Fruit fly (Drosophila melanogaster): Measurements from ENCODE around the gene a6.

DNA sequence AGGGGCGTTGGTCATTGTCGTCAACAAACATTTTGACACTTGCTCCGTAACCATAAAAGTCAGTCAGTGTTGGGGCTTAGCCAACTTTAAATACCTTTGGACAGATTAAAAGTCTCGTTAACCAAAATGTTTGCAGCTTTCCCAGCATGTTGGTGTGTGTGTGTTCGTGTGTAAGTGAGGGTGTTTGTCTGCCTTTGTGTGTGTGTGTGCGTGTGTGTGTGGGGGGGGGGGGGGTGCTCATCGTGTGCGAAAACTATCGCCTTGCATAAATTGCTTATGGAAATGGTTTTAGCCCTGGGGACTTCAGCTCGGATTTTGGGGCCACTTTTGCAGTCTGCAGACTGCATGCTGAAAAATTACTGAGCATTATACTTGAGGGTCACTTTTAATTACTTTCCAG, 19.2 kb upstream of the a6 start:
- no peak for TF ChIP-seq dsf (GFP tag; optimal IDR thresholded peaks at IDR 0.05; ENCODE audit: borderline replicate concordance)
- no peak for TF ChIP-seq Myc (optimal IDR thresholded peaks at IDR 0.05)
